Fruit fly (Drosophila melanogaster) whole organism, wandering third instar larva: ENCODE measurements around the gene CG31775.

Experiments
- CG9705 ChIP-seq: fragments of 200-800 bp; sonication (Bioruptor generic); optimal IDR thresholded peaks from 2 replicates; lab custom pipeline; 2018; ENCODE audit warnings: missing biosample characterization, mild to moderate bottlenecking, missing genetic modification characterization
- ey ChIP-seq: fragments of 200-800 bp; sonication (Bioruptor generic); optimal IDR thresholded peaks from 2 replicates; lab custom pipeline; 2016; ENCODE audit warnings: missing biosample characterization, missing genetic modification characterization
- h ChIP-seq: fragments of 200-800 bp; sonication (Bioruptor generic); optimal IDR thresholded peaks from 3 replicates; lab custom pipeline; 2016; ENCODE audit warnings: missing biosample characterization, mild to moderate bottlenecking, missing genetic modification characterization

- TF ChIP-seq ey (GFP tag; lab: Kevin White, UChicago) (no peak), CG9705 (GFP tag; lab: Kevin White, UChicago) (no peak), h (GFP tag; lab: Kevin White, UChicago) (no peak)
Observed at dm6 chr2L:14697938-14698337, 39.6 kb downstream of the CG31775 start.
